Fruit fly (Drosophila melanogaster): Measurements from ENCODE around the gene CG42709.

The CG42709 gene

dm6 chr3L:12804730-12805170, 14.8 kb downstream of the CG42709 start, which contains the start of gene Atg1 (continued):
- TF ChIP-seq cg (GFP tag; optimal IDR thresholded peaks at IDR 0.05) (peak; percentile 61), CG4730 (GFP tag; IDR thresholded peaks at IDR 0.05) (no peak), CG15479 (GFP tag; optimal IDR thresholded peaks at IDR 0.05) (no peak), zen (tag; optimal IDR thresholded peaks at IDR 0.05) (no peak), CG2199 (GFP tag; IDR thresholded peaks at IDR 0.05) (0 out of 3 replicates have a peak, but pooled peaks have one; percentile 27), trem (tag; optimal IDR thresholded peaks at IDR 0.05) (peak; percentile 3), repo (GFP tag; optimal IDR thresholded peaks at IDR 0.05) (no peak), Deaf1 (tag; optimal IDR thresholded peaks at IDR 0.05) (peak; percentile 8), CG11504 (tag; optimal IDR thresholded peaks at IDR 0.05) (no peak), CG3065 (GFP tag; optimal IDR thresholded peaks at IDR 0.05) (no peak), sens-2 (GFP tag; IDR thresholded peaks at IDR 0.05) (no peak), wdn (GFP tag; IDR thresholded peaks at IDR 0.05) (no peak), fd3F (GFP tag; optimal IDR thresholded peaks at IDR 0.05) (no peak), Hr51 (GFP tag; optimal IDR thresholded peaks at IDR 0.05) (no peak), TFAM (GFP tag; optimal IDR thresholded peaks at IDR 0.05) (no peak), gce (GFP tag; IDR thresholded peaks at IDR 0.05) (no peak), unc-4 (GFP tag; IDR thresholded peaks at IDR 0.05; ENCODE audit: partially characterized antibody) (no peak), maf-S (GFP tag; optimal IDR thresholded peaks at IDR 0.05) (no peak), CG7357 (GFP tag; IDR thresholded peaks at IDR 0.05) (no peak), p53 (GFP tag; optimal IDR thresholded peaks at IDR 0.05) (no peak), bigmax (GFP tag; optimal IDR thresholded peaks at IDR 0.05) (no peak), org-1 (GFP tag; optimal IDR thresholded peaks at IDR 0.05) (no peak), CG12155 (GFP tag; optimal IDR thresholded peaks at IDR 0.05) (no peak), CG5245 (GFP tag; optimal IDR thresholded peaks at IDR 0.05) (no peak), CG31365 (tag; optimal IDR thresholded peaks at IDR 0.05) (no peak), CG2202 (tag; optimal IDR thresholded peaks at IDR 0.05) (no peak), slbo (GFP tag; IDR thresholded peaks at IDR 0.05) (no peak), CG11723 (GFP tag; optimal IDR thresholded peaks at IDR 0.05) (no peak), HHEX (GFP tag; optimal IDR thresholded peaks at IDR 0.05) (peak; percentile 12), BtbVII (GFP tag; optimal IDR thresholded peaks at IDR 0.05) (no peak), peb (GFP tag; IDR thresholded peaks at IDR 0.05) (no peak), Rfx (GFP tag; IDR thresholded peaks at IDR 0.05) (peak; percentile 48; the same call in 1 of the 2 replicates), zfh1 (GFP tag; IDR thresholded peaks at IDR 0.05) (0 out of 3 replicates have a peak, but pooled peaks have one; percentile 7), sr (GFP tag; IDR thresholded peaks at IDR 0.05) (peak; percentile 88), ato (GFP tag; IDR thresholded peaks at IDR 0.05; ENCODE audit: partially characterized antibody) (no peak), CG18262 (tag; optimal IDR thresholded peaks at IDR 0.05) (peak; percentile 5), CG6272 (GFP tag; IDR thresholded peaks at IDR 0.05) (no peak), tap (tag; optimal IDR thresholded peaks at IDR 0.05) (no peak), E2f1 (GFP tag; IDR thresholded peaks at IDR 0.05) (no peak), Six4 (GFP tag; optimal IDR thresholded peaks at IDR 0.05) (no peak), CG12104 (GFP tag; optimal IDR thresholded peaks at IDR 0.05) (no peak), CG6254 (GFP tag; optimal IDR thresholded peaks at IDR 0.05) (no peak), CG17186 (GFP tag; optimal IDR thresholded peaks at IDR 0.05) (no peak), corto (GFP tag; optimal IDR thresholded peaks at IDR 0.05) (no peak), h (optimal IDR thresholded peaks at IDR 0.05) (no peak), Dfd (GFP tag; optimal IDR thresholded peaks at IDR 0.05) (no peak), ttk (GFP tag; IDR thresholded peaks at IDR 0.05) (no peak), CG9727 (GFP tag; optimal IDR thresholded peaks at IDR 0.05) (no peak), CG7928 (GFP tag; optimal IDR thresholded peaks at IDR 0.05) (no peak), CG9609 (GFP tag; optimal IDR thresholded peaks at IDR 0.05) (no peak), twi (tag; optimal IDR thresholded peaks at IDR 0.05) (no peak), CG16779 (GFP tag; IDR thresholded peaks at IDR 0.05) (no peak)
